Fruit fly (Drosophila melanogaster): Measurements from ENCODE around the gene CG6686.
A peak's percentile ranks its signal among the peaks of the same experiment; 100 is the strongest.
"Not testable (repeated sequence)": the region's sequence is repeated elsewhere in the genome, so short reads cannot be mapped to it uniquely, and the experiment has no call there.

CG6686 gene

DNA sequence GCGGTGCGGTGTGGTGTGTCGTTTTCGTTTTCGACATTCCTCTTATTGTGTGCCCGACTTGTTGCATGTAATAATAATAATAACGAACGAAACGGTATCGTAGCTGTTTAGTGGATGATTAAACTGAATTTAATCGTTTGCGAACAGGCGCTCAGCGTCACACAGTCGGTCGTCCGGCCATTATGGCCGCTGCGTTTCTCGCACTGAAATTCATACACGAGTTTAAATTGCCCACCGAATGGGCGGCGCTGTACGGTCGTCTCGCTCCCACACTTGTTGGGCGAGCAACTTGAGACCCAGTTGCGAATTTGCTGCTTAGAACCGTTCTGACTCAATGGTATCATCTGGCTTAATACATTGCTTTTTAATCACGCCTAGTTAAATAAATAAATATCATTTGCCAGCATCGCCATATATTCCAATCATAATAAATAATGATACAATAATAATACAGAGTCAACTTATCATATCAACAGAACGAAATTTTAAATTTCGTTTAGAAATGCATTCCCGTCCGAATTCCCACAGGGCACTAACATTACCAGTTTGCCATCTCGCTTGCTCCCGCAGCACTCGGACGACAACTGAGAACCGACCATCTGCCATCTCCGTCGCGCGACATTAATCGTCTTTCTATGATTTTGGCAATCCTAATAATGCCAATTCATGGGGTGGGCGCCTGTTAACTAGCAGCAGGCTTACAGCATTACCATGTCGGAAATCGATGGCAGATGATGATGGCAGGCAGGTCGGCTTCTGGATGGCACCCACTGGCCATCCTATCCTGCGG, 23.2 kb upstream of the CG6686 start:
- peak; percentile 93 for TF ChIP-seq noc (tag; optimal IDR thresholded peaks at IDR 0.05)

DNA sequence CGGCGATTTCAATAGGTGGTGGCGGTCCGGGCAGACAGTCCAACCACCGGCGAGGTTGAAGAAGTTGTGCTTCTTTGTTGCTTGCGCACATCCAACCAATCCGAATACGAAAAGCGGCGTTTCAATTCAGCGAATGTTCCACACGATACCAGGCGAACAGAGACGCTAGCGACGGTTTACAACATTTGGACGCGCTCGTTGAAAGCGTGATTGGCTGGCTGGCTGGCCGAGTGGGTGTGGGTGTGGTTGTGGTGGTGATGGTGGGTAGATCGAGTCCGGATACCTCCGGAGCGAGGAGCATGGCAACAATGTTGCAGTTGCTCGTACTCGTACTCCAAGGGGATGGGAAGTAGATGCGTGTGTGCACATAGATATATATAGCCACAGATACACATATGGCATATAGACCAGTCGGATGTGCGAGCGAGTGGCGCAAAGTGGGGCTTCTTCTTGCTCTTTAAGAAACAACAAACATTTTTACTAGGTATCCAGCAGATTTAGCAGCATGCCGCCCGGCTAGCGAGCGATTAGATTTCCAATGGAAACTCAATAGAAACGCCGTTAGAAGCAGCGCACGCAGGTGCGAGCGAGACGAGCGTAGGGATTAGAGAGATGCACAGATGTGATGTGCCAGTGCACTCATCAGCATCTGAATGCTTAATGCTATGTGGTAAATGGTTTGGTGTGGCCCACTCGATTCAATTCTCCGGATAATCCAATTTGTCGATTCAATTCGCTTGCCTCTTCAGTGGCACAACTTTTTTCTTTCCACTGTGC, 22.4 kb upstream of the CG6686 start:
- peak; percentile 78 for TF ChIP-seq noc (tag; optimal IDR thresholded peaks at IDR 0.05)

DNA sequence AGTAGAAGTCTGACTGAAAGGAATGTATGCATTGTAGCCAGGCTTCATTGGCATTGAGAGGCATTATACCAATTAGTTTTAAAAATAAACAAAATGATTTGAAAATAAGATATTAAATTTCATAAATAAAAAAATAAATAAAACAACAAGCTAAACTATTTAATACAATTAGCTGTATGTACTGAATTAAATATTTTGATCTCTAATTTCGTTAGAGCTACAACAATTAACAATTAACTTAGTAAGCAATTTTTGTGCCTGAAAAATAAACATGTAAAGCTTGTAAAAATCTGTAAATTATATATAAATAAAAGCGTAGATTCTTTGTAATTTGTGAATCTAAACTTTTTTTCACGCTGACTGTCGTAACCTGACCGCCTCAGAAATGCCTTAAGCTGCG, 20.0 kb upstream of the CG6686 start, which contains the start of gene Rh5:
TSS of gene Rh5 (plus strand) at position 301 of the 400 bp plus-strand sequence.
- TF ChIP-seq noc (tag; optimal IDR thresholded peaks at IDR 0.05) = no peak

DNA sequence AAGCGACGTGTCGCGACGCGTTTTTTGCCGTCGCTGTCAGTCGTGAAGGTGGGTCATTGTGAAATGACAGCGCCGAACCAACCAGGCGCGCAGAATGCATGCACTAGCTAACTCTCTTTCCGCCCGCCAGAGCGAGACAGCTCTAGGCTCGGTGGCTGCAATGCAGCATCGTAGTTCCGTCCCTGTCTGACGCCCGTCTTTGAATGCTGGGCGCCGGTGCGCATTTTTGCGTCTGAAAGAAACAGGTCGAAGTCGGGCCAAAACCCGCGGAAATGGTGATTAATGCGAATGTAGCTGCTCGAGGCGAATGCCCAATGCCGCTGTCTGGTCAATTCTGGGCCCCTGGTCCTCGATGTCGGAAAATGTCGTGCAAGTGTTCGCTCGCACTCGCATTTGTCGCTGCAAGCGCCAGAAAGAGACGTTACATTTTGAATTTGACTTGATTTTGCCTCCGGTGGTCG, 19.5 kb upstream of the CG6686 start:
- peak; percentile 80 for TF ChIP-seq noc (tag; optimal IDR thresholded peaks at IDR 0.05)

DNA sequence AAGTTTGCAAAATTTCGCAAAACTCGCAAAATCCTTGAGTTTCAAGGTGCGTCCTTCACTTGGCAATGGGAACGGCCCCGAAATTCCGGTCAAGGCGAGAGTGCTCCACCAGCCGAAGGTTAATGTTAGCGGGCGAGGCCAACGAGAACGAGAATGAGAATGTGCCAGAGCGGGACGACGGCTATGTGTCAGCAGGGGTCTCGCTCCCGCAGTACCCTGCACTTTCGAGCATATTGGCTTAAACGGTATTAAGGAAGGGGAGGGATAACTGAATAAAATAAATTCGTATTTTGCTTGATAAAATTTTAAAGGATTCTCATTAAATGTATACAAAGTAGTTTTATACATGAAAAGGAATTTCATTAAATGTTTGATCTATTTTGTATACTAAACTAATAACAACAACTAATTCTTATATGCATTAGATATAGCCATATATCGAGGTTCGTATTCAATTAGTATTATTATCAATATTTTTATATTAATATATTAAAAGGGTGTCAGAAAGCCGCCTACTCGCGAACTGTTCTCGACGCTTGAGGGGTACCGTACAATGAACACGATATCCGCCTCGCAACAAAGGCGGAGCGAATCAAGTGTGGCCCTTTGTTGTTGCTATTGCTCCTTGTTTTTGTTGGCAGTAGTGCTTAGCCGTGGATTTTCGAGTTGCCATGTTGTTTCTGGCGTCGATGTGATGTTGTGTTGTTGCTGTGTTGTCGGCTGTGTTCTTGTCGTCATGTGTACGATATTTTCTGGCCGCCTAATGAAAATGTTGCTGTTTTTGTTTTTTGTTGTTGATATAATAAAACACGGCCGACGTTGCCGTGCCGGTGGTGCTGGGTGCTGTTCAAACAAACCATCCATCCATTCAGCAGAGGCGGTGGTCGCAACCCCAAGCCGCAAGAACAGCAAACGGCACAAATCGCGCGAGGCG, 18.8 kb upstream of the CG6686 start:
- peak; percentile 96 for TF ChIP-seq noc (tag; optimal IDR thresholded peaks at IDR 0.05)

DNA sequence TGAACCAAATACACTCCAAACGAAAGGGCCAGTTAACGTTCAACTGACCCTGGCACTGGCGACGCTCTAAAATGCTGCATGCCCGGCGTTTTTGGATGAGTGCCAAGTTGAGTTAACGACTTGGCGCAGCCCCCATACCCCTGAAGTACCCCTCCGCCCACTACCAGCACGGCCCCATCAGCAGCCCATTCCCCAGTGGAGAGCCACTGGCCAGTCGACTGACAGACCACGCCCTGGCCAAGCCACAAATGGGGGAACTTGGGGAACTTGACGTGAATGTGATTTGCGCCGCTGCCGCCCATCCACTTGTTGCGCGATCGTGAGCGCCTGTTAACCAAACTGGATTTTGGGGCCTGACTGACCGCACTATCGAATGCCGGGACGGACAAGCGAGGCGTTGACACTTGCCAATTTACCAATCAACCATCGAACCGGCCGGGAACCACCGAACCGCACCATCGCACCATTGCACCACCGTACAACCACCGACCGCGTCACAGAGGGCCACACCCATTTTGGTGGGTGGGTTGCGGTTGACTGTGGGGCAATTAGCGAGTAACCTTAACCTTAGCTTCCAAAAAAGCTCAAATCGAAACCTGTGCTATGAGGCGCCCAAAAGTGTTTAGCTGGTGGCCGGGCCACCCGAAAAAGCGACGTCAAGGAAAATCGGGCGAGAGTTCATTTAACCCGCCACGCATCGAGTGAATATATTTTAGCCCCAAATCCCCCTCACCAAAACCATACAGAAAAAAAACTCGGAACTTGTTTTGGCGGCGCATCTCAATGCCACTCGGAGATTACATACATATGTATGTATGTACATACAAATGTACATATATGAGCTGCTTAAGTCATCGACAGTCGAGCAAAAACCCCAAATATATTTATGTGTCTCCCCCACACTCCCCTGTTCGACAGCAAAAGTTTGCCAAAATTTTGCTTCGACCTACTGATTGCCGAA, 17.9 kb upstream of the CG6686 start:
- TF ChIP-seq noc (tag; optimal IDR thresholded peaks at IDR 0.05) = peak; percentile 3

DNA sequence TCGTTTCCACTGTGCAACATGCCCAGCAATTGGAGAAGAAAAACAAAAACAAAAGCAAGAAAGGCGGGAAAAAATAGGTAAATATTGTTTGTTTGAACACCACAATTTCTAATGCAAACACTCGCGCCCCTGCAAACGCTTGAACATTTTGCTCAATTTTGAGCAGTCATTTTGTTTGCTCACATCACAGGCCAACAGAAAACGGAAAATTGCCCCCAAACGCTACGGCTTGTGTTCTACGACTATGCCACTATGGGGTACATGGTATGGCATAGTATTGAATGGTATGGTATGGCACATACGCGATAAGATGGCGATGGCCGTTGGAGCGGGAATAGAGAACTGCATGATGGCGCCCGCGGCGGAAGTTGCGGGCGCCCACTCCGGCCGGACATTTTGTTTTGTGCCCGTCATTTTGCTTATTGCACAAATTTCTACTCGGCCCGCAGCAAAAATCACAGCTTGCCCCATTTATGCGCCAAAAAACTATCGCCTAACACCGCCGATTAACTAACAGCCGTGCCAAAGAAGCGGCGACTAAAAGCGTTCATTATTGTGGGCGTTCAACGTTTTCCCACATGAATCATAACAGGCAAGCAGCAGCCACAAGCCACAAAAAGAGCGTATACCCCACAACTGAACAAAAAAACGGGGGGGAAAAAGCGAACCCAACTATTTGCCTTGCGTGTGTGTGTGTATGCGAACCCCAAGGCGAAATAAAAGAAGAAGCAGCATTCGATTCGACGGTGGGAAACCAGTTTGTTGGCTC, 16.6 kb upstream of the CG6686 start:
- TF ChIP-seq noc (tag; optimal IDR thresholded peaks at IDR 0.05) = peak; percentile 42

DNA sequence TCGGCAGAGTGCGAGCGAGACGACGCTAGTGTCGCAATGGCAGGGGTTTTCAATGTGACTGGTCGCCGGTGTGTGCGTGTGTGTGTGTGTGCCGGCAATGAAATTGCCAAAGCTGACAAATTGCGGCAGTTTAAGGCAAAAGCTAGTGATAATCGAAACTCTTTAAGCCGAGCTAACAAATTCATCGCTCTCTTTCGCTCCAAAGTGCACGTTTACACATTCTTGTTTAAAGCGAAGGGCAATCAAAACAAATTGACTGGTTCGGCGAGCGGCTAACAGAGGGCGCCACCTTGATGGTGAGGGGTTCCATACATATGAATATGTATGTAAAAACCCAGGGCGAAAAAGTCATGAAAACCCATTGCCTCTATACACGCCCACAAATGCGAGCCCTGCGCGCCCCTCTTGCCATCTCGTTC, 16.0 kb upstream of the CG6686 start:
- TF ChIP-seq noc (tag; optimal IDR thresholded peaks at IDR 0.05) = peak; percentile 78

DNA sequence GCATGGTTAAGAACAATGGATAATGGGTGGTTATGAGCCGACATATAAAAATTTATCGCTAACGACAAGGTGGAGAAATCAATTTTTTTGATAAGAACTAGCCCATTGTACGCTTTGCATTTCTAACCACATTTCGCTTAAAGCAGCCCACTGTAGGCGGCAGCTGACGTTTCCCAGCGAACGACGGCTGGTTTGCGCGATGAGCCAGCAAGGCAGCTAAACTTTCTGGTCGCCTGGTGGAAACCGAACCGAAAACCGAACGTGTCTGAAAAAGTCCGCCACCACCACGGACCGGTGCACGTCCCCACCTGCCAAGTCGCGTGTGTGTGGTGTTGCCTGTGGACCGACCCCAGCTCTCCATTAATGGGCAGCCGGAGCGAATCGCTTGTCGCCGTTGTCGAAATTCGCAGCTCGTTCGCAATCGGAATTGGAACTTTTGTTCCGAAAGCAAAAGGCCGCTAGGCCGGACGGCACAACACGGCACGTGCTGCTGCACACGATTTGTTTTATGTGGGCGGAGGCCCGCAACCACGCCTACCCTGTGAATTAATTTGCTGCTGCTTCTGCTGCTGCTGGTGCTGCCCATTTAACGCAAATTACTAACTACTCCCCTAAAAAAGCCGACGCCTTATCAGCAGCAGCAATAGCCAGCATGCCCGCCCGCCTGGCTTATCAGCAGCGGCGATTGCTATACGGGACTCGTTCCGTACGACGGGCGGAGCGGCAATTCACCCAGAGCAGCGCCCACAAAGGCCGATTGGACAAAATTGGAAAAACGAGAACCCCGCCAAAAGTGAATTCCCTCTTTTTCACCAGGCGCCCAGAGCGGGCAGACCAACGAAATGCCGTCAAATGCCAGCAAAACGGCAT, 15.3 kb upstream of the CG6686 start:
- peak; percentile 60 for TF ChIP-seq noc (tag; optimal IDR thresholded peaks at IDR 0.05)

DNA sequence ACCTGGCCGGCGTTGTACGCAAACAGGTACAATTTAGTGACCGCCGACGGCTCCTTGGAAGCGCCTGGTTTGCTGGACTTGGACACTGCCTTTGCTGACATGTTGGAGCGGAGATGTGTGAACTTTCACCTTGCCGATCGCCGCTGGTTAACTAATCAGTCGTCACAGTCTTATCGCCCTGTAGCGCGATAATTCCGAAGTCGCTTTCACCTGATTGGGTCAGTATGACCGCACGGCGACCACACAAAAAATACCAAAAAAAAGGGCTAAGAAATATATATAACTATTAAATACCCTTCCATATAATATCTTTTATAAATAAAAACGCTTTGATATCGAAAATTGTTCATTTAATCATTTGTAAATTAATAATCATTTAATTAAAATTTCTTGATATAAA, 14.2 kb upstream of the CG6686 start, which contains the start of gene Hacd1:
TSS of gene Hacd1 (minus strand) at position 216 of the 400 bp plus-strand sequence.
- peak; percentile 36 for TF ChIP-seq noc (tag; optimal IDR thresholded peaks at IDR 0.05)

DNA sequence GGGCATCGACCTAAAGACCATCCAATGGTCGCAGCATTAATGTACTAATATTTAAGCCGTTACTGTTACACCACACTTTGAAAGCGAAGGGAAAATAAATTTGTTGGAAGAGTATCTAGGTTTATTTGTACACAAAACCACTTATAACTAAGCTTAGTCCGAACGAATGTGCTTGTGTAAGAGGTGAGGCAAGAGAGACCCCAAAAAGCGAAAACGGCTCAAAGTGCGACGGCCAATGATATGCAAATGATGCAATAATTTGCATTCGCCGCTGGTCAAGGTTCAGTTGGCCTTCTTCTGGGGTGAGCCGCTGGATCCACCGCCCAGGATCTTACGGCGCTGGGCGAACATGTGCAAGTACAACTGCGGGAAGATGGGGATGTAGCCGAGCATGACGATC, 13.3 kb upstream of the CG6686 start:
- TF ChIP-seq noc (tag; optimal IDR thresholded peaks at IDR 0.05) = no peak

DNA sequence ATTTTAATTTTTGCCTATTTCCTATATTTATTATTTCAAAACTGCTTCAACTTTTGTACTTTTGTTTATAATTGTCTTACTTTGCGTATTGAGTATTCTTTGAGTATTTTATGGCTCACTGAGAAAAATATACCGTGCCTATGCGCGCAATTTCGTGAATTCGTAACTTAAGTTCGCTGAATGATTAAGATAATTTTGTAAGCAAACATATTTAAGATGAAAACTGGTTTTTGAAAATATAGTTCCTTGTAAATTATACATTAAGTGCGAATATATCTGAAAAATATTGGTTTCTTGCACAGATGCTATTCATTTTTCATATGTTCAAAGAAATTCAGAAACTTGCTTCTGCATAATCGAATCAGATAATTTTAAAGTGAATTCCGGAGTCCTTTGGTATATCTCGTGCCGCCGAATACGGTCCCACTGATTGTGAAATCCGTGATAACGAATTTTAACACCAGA, 11.4 kb upstream of the CG6686 start, which contains the start of the genes CG18787 and Nfs1:
TSS of gene CG18787 (minus strand) at position 101 of the 465 bp plus-strand sequence.
TSS of gene Nfs1 (plus strand) at position 415 of the 465 bp plus-strand sequence.
- TF ChIP-seq noc (tag; optimal IDR thresholded peaks at IDR 0.05) = not testable (repeated sequence)

Data from whole organism, larva.